Fruit fly (Drosophila melanogaster): ENCODE data around the gene Nrg.
A peak's percentile ranks its signal among the peaks of the same experiment; 100 is the strongest.

Nrg gene

DNA sequence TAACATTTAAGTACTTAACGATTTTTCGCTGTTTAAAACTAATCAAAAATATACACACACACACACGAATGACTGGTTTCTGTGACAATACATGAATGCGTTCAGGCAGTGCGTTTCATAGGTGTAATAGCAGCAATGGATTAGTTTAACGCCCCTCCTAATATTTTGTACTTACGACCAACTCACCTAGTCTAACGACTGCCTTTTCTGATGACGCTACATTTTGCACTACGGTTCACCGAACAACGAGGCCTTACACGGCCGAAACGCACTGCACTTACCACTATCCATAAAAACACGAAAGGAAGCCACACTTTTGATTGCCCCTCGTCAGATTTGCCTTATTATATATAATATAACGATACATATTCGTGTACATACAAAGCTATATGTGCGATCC lies 84.0 kb downstream of the Nrg start (continued):
- TF ChIP-seq Fer2 (tag; optimal IDR thresholded peaks at IDR 0.05), result no peak
- TF ChIP-seq CG32767 (GFP tag; IDR thresholded peaks at IDR 0.05), result no peak
- TF ChIP-seq BtbVII (GFP tag; optimal IDR thresholded peaks at IDR 0.05), result no peak
- TF ChIP-seq CG11247 (GFP tag; IDR thresholded peaks at IDR 0.05), result 0 out of 2 replicates have a peak, but pooled peaks have one; percentile 28
- peak; percentile 21 for TF ChIP-seq org-1 (GFP tag; optimal IDR thresholded peaks at IDR 0.05)
- 0 out of 2 replicates have a peak, but pooled peaks have one; percentile 30 for TF ChIP-seq Awh (GFP tag; IDR thresholded peaks at IDR 0.05)
- no peak for TF ChIP-seq cad (GFP tag; optimal IDR thresholded peaks at IDR 0.05)
- no peak for TF ChIP-seq dimm (GFP tag; IDR thresholded peaks at IDR 0.05)
- TF ChIP-seq CG2129 (GFP tag; IDR thresholded peaks at IDR 0.05; ENCODE audit: partially characterized antibody), result no peak
- TF ChIP-seq CG4424 (GFP tag; optimal IDR thresholded peaks at IDR 0.05), result no peak
